Fruit fly (Drosophila melanogaster) whole organism, wandering third instar larva: ENCODE results near the gene Yp1.

ENCODE experiments used
- CG9705 ChIP-seq: fragments of 200-800 bp; sonication (Bioruptor generic); optimal IDR thresholded peaks from 2 replicates; lab custom pipeline; 2018; ENCODE audit warnings: missing biosample characterization, mild to moderate bottlenecking, missing genetic modification characterization
- OdsH ChIP-seq: fragments of 200-800 bp; sonication (Bioruptor generic); optimal IDR thresholded peaks from 2 replicates; lab custom pipeline; 2016; ENCODE audit warnings: missing biosample characterization, mild to moderate bottlenecking, missing genetic modification characterization
- Vsx2 ChIP-seq: fragments of 200-300, 225-300 bp; sonication (Bioruptor generic); optimal IDR thresholded peaks from 2 replicates; lab custom pipeline; 2018; ENCODE audit warnings: missing biosample characterization, missing genetic modification characterization; ENCODE audit not compliant: partially characterized antibody
- dl ChIP-seq, 2 experiments: fragments of 175-275, 200-275 bp in 1 of 2; fragments of 200-275 bp in 1 of 2; sonication (Bioruptor generic); optimal IDR thresholded peaks; lab custom pipeline; 2018; ENCODE audit warnings: mild to moderate bottlenecking in 2 of 2, missing biosample characterization in 2 of 2, missing genetic modification characterization in 2 of 2, moderate library complexity in 2 of 2; ENCODE audit not compliant: partially characterized antibody in 2 of 2, insufficient read depth in 1 of 2
- fru ChIP-seq: fragments of 200-800 bp; sonication (Bioruptor generic); optimal IDR thresholded peaks from 3 replicates; lab custom pipeline; 2016; ENCODE audit warnings: missing biosample characterization, mild to moderate bottlenecking, missing genetic modification characterization

dm6 chrX:10089188-10089587 lies 35.6 kb downstream of the Yp1 start:
- TF ChIP-seq Vsx2 (GFP tag; lab: Kevin White, UChicago) (no peak), fru (GFP tag; lab: Kevin White, UChicago) (no peak), OdsH (GFP tag; lab: Kevin White, UChicago) (no peak), CG9705 (GFP tag; lab: Kevin White, UChicago) (no peak), dl (GFP tag; optimal IDR thresholded peaks at IDR 0.05; lab: Kevin White, UChicago; ENCODE audit: insufficient read depth in 1 of 2, partially characterized antibody in 2 of 2) (no peak)
